Worm (Caenorhabditis elegans) whole organism, late embryonic: ENCODE results near the gene rfip-1.

Experiments used
- F13H6.1 ChIP-seq: sonication (generic microtip); optimal IDR thresholded peaks from 2 replicates; lab custom pipeline; 2016; ENCODE audit warnings: missing genetic modification characterization, missing compliant biosample characterization
- ceh-14 ChIP-seq: sonication (generic microtip); optimal IDR thresholded peaks from 2 replicates; lab custom pipeline; 2016; ENCODE audit warnings: missing genotype, missing genetic modification characterization, missing compliant biosample characterization
- dve-1 ChIP-seq: sonication (generic microtip); optimal IDR thresholded peaks from 2 replicates; lab custom pipeline; 2017; ENCODE audit warnings: antibody characterized with exemption, mild to moderate bottlenecking, missing genetic modification characterization, missing compliant biosample characterization
- hlh-15 ChIP-seq: sonication (generic microtip); optimal IDR thresholded peaks from 2 replicates; lab custom pipeline; 2016; ENCODE audit warnings: missing genetic modification characterization, missing compliant biosample characterization
- nhr-11 ChIP-seq: fragments of 150-350 bp; optimal IDR thresholded peaks from 2 replicates; lab custom pipeline; 2014; ENCODE audit warnings: missing biosample characterization, missing genetic modification characterization
- odd-2 ChIP-seq: sonication (generic microtip); optimal IDR thresholded peaks from 2 replicates; lab custom pipeline; 2017; ENCODE audit warnings: antibody characterized with exemption, mild to moderate bottlenecking, missing genetic modification characterization, missing compliant biosample characterization
- pat-9 ChIP-seq: fragments of 200-800 bp; sonication (Bioruptor generic); optimal IDR thresholded peaks from 2 replicates; lab custom pipeline; 2018; ENCODE audit warnings: mild to moderate bottlenecking, missing genetic modification characterization, moderate library complexity, missing compliant biosample characterization
- pha-4 ChIP-seq: fragments of 150-350 bp; optimal IDR thresholded peaks from 2 replicates; lab custom pipeline; 2018; ENCODE audit warnings: missing biosample characterization, missing genetic modification reagents, missing genetic modification characterization
- sox-2 ChIP-seq: fragments of 200-800 bp; sonication (Bioruptor generic); IDR thresholded peaks from 2 replicates; pipeline ENCODE4 v1.3.6; 2022; ENCODE audit warnings: missing genetic modification reagents, missing genetic modification characterization, missing compliant biosample characterization
- tbx-7 ChIP-seq: sonication (generic microtip); optimal IDR thresholded peaks from 2 replicates; lab custom pipeline; 2016; ENCODE audit warnings: missing genotype, missing genetic modification characterization, missing compliant biosample characterization
- zip-5 ChIP-seq: sonication (generic microtip); optimal IDR thresholded peaks from 2 replicates; lab custom pipeline; 2016; ENCODE audit warnings: missing genetic modification characterization, missing compliant biosample characterization

ce11 chrII:5899080-5899479, 14.7 kb downstream of the rfip-1 start:
- TF ChIP-seq hlh-15 (tag; lab: Kevin White, UChicago) (no peak), sox-2 (GFP tag; lab: Robert Waterston, UW) (no peak), dve-1 (tag; lab: Kevin White, UChicago) (no peak), ceh-14 (no peak), pha-4 (tag; lab: Kevin White, UChicago) (no peak), odd-2 (tag; lab: Kevin White, UChicago) (no peak), pat-9 (tag; lab: Kevin White, UChicago) (no peak), tbx-7 (tag; lab: Kevin White, UChicago) (no peak), nhr-11 (tag; lab: Kevin White, UChicago) (no peak), zip-5 (no peak), F13H6.1 (tag; lab: Kevin White, UChicago) (no peak)
